Worm (Caenorhabditis elegans): ENCODE data around the gene tbc-10.

DNA sequence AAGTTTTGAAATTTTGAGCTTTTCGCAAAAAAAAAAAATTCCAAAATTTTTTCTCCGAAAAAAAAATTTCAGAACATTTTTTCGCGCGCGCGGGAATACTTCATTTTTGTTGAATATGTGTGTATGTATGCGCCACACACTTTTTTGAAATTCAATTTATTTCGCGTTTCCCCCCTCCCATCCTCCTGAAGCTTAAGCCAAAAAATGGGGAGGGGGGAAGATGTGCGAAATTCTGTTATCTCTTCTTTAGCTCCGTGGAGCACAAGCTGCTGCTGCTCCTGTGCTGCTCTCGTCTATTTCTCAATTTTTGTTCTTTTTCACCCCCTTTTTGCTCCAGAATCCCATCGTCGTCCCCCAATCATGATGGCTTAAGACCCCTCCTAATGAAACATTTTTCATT is 6.5 kb downstream of the tbc-10 start:
- TF ChIP-seq nhr-237 (tag; optimal IDR thresholded peaks at IDR 0.05) = no peak
- TF ChIP-seq unc-62 (GFP tag; optimal IDR thresholded peaks at IDR 0.05) = no peak
- TF ChIP-seq sma-3 (GFP tag; optimal IDR thresholded peaks at IDR 0.05) = no peak
- no peak for TF ChIP-seq R02D3.7 (tag; optimal IDR thresholded peaks at IDR 0.05)
